Fruit fly (Drosophila melanogaster) whole organism, pupa: ENCODE data around the gene CG9775.

Source experiments
- CG10348 ChIP-seq: fragments of 200-800 bp; sonication (Bioruptor generic); IDR thresholded peaks from 2 replicates; pipeline ENCODE4 v1.3.6; 2022; ENCODE audit warnings: missing biosample characterization, missing genetic modification characterization
- CG12605 ChIP-seq: fragments of 200-800 bp; sonication (Bioruptor generic); IDR thresholded peaks from 2 replicates; pipeline ENCODE4 v1.3.6; 2022; ENCODE audit warnings: missing biosample characterization, missing genetic modification characterization
- CG13204 ChIP-seq: fragments of 200-800 bp; sonication (Bioruptor generic); optimal IDR thresholded peaks from 2 replicates; lab custom pipeline; 2018; ENCODE audit warnings: missing biosample characterization, mild to moderate bottlenecking, missing genetic modification characterization, moderate library complexity
- CG14655 ChIP-seq: fragments of 200-800 bp; sonication (Bioruptor generic); optimal IDR thresholded peaks from 3 replicates; lab custom pipeline; 2017; ENCODE audit warnings: mild to moderate bottlenecking, missing biosample characterization, missing genetic modification reagents, missing genetic modification characterization
- CG15710 ChIP-seq: fragments of 200-800 bp; sonication (Bioruptor generic); optimal IDR thresholded peaks from 2 replicates; lab custom pipeline; 2018; ENCODE audit warnings: missing biosample characterization, mild to moderate bottlenecking, missing genetic modification characterization, moderate library complexity
- CG17806 ChIP-seq: fragments of 200-800 bp; sonication (Bioruptor generic); optimal IDR thresholded peaks from 2 replicates; lab custom pipeline; 2018; ENCODE audit warnings: missing biosample characterization, mild to moderate bottlenecking, missing genetic modification characterization, moderate library complexity
- CG32121 ChIP-seq: fragments of 200-800 bp; sonication (Bioruptor generic); IDR thresholded peaks from 2 replicates; pipeline ENCODE4 v1.3.6; 2022; ENCODE audit warnings: missing biosample characterization, missing genetic modification characterization
- CG34367 ChIP-seq: fragments of 200-800 bp; sonication (Bioruptor generic); optimal IDR thresholded peaks from 2 replicates; lab custom pipeline; 2018; ENCODE audit warnings: missing biosample characterization, mild to moderate bottlenecking, missing genetic modification characterization
- CG4496 ChIP-seq: fragments of 200-800 bp; sonication (Bioruptor generic); IDR thresholded peaks from 3 replicates; pipeline ENCODE4 v1.3.6; 2022; ENCODE audit warnings: missing biosample characterization, missing genetic modification characterization
- CG8159 ChIP-seq: fragments of 200-800 bp; sonication (Bioruptor generic); optimal IDR thresholded peaks from 3 replicates; lab custom pipeline; 2018; ENCODE audit warnings: missing biosample characterization, mild to moderate bottlenecking, missing genetic modification characterization, moderate library complexity
- CG8301 ChIP-seq: fragments of 200-800 bp; sonication (Bioruptor generic); optimal IDR thresholded peaks from 2 replicates; lab custom pipeline; 2018; ENCODE audit warnings: missing biosample characterization, mild to moderate bottlenecking, missing genetic modification characterization
- CG9948 ChIP-seq: fragments of 200-800 bp; sonication (Bioruptor generic); optimal IDR thresholded peaks from 2 replicates; lab custom pipeline; 2018; ENCODE audit warnings: missing biosample characterization, mild to moderate bottlenecking, missing genetic modification characterization, moderate library complexity
- D1 ChIP-seq: fragments of 200-800 bp; sonication (Bioruptor generic); optimal IDR thresholded peaks from 2 replicates; lab custom pipeline; 2018; ENCODE audit warnings: missing biosample characterization, mild to moderate bottlenecking, missing genetic modification characterization, moderate library complexity
- EcR ChIP-seq: fragments of 200-800 bp; sonication (Bioruptor generic); optimal IDR thresholded peaks from 3 replicates; lab custom pipeline; 2019; ENCODE audit warnings: missing biosample characterization, missing genetic modification characterization, mild to moderate bottlenecking, moderate library complexity, missing genetic modification reagents
- Ets98B ChIP-seq: fragments of 200-800 bp; sonication (Bioruptor generic); IDR thresholded peaks from 2 replicates; pipeline ENCODE4 v1.3.6; 2022; ENCODE audit warnings: missing biosample characterization, missing genetic modification characterization
- Pif1A ChIP-seq: fragments of 200-800 bp; sonication (Bioruptor generic); optimal IDR thresholded peaks from 3 replicates; lab custom pipeline; 2016; ENCODE audit warnings: missing biosample characterization, missing genetic modification characterization
- Pif1B ChIP-seq: fragments of 200-800 bp; sonication (Bioruptor generic); optimal IDR thresholded peaks from 3 replicates; lab custom pipeline; 2016; ENCODE audit warnings: missing biosample characterization, missing genetic modification characterization
- Snoo ChIP-seq: fragments of 200-800 bp; sonication (Bioruptor generic); optimal IDR thresholded peaks from 3 replicates; lab custom pipeline; 2017; ENCODE audit warnings: missing biosample characterization, mild to moderate bottlenecking, missing genetic modification characterization, inconsistent platforms
- fd96Ca ChIP-seq: fragments of 200-800 bp; sonication (Bioruptor generic); IDR thresholded peaks from 3 replicates; pipeline ENCODE4 v1.3.6; 2022; ENCODE audit warnings: missing biosample characterization, missing genetic modification characterization
- gl ChIP-seq: fragments of 200-800 bp; sonication (Bioruptor generic); optimal IDR thresholded peaks from 2 replicates; lab custom pipeline; 2018; ENCODE audit warnings: missing biosample characterization, mild to moderate bottlenecking, missing genetic modification characterization
- rn ChIP-seq: fragments of 200-800 bp; sonication (Bioruptor generic); IDR thresholded peaks from 2 replicates; pipeline ENCODE4 v1.3.6; 2022; ENCODE audit warnings: missing biosample characterization, missing genetic modification characterization

CG9775 gene

DNA sequence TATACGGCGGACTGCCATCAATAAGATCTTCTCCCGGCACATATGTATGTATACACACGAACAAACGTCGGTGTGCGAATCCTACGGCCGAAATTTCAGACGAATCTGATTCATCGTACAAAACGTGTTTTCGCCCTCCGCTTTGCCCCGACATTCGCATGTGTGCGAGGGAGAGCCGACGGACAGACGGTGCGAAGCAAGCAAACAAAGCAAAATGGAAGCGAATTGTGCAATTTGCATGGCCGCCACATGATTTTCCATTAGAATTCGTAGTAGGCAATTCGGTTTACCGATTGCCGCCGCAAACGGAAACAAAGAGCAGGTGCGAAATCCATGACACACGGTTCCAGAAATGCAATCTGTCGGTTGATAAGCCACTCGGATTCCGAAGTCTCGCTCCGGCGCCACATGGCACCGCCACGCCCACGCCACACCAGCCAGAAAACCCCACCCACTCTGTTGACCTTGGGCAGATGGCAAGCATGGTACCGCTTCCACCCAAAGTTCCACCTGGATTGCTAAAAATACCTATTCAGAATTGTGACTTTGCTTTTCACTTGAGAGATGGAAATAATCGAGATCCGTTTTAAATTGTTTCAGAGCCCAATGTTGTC is 8.3 kb upstream of the CG9775 start:
- TF ChIP-seq CG4496 (GFP tag; lab: Robert Waterston, UW) (peak; percentile 41; the same call in 1 of the 3 replicates), gl (tag; lab: Kevin White, UChicago) (no peak), CG17806 (tag; lab: Kevin White, UChicago) (no peak), CG9948 (no peak)
- TF ChIP-seq, all 21 proteins: peak for 1

DNA sequence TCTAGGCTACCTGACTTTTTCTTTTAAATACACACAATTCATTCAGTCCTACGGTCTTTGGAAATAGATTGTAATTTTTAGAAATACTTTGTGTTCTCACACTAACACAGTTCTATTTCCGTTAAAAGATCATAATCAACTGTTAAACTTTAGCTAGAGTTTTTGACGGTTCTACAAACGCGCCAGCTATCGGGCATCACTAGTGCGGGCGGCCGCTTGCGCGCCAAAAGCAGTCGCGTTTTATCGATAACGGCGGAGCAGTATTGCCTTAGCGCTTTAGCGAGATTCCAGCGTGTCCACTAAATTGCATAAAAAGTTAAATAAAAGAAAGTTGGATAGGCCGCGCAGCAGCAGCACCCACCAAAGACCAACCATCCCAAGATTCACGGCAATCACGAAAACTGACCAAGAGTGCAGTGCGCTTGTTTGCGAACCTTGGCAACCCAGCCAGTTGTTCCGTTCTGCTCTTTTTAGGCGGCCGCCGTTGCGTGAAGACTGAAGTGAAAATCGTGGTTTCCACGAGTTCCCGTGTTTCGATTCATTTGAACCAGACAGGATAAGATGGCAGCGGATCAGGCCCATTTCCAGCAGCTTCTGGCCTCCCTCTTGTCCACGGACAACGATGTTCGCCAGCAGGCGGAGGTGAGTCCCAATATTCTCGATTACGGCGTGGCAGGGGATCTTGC is 7.6 kb upstream of the CG9775 start, which contains the start of gene Karybeta3:
TSS of gene Karybeta3 (plus strand) at position 51 of the 686 bp plus-strand sequence.
- peak; percentile 87; the same call in 2 of the 3 replicates for TF ChIP-seq fd96Ca (GFP tag; lab: Robert Waterston, UW)
- peak; percentile 47; the same call in 1 of the 2 replicates for TF ChIP-seq rn (GFP tag; lab: Robert Waterston, UW)
- TF ChIP-seq CG10348, result peak; percentile 9; the same call in 1 of the 2 replicates
- peak; percentile 53 for TF ChIP-seq CG8159 (tag; lab: Kevin White, UChicago)
- TF ChIP-seq Snoo (tag; lab: Kevin White, UChicago), result peak; percentile 70
- TF ChIP-seq CG14655 (GFP tag; lab: Kevin White, UChicago), result no peak
- peak; percentile 38 for TF ChIP-seq CG34367 (tag; lab: Kevin White, UChicago)
- TF ChIP-seq Pif1A (GFP tag; lab: Kevin White, UChicago), result peak; percentile 81
- peak; percentile 75 for TF ChIP-seq CG12605 (GFP tag; lab: Robert Waterston, UW)
- peak; percentile 89 for TF ChIP-seq CG4496 (GFP tag; lab: Robert Waterston, UW)
- peak; percentile 73 for TF ChIP-seq CG15710
- peak; percentile 85 for TF ChIP-seq Ets98B (GFP tag; lab: Robert Waterston, UW)
- TF ChIP-seq Pif1B (GFP tag; lab: Kevin White, UChicago), result no peak
- no peak for TF ChIP-seq CG8301 (tag; lab: Kevin White, UChicago)
- TF ChIP-seq EcR (GFP tag; lab: Kevin White, UChicago), result peak; percentile 2
- peak; percentile 40 for TF ChIP-seq CG17806 (tag; lab: Kevin White, UChicago)
- TF ChIP-seq CG9948, result no peak
- TF ChIP-seq CG13204 (GFP tag; lab: Kevin White, UChicago), result no peak
- peak; percentile 73 for TF ChIP-seq CG32121
- peak; percentile 27 for TF ChIP-seq gl (tag; lab: Kevin White, UChicago)
- TF ChIP-seq D1 (tag; lab: Kevin White, UChicago), result no peak

DNA sequence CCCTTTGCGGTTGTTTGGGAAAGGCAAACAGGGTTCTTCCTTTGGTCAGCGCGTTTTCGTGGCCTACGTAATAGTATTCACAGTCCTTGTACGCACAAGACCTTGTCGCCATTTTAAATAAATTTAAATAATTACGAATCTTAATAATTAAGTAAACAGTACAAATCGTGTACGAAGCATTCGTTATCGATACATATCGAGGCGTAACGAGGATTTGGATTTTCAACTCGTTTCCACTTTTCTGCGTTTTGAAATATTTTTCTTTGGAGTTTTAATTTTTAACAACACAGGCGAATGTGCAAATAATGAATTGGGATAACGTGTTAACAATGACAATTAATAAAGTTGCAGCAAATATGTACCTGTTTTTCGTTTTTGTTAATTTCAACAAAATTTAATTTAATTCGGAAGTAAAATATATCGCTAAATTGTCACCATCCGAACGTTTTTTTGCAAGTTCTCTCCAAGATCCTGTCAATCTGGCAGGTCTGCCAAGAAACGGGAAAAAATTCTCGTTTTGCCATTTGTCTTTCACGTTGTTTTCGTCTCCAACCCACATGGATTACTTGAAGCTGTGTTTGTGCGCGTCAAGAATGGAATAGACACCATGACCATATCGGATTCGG is 3.9 kb upstream of the CG9775 start, which contains the start of the genes Dlip2 and rpk:
TSS of gene Dlip2 (minus strand) at position 199 of the 626 bp plus-strand sequence.
TSS of gene rpk (plus strand) at position 525 of the 626 bp plus-strand sequence.
- TF ChIP-seq CG8159 (tag; lab: Kevin White, UChicago), result peak; percentile 1
- TF ChIP-seq CG14655 (GFP tag; lab: Kevin White, UChicago), result no peak

DNA sequence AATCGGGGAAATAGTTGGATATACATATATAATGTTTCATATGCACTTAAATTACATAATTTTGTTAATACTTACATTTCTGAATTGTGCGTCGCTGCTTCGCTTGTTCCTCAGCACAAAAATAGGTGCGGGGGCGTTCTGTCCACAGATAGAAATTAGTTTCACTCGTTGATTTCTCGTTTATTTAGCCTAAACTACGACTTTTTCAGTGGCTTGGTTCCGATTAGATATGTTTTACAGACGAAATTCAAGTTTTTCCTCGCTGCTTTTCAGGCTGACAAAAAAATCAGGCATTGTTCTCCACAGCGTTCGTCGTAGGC is 424 bp downstream of the CG9775 start:
- TF ChIP-seq CG32121 (no peak), Ets98B (GFP tag; lab: Robert Waterston, UW) (no peak), CG8301 (tag; lab: Kevin White, UChicago) (no peak), CG34367 (tag; lab: Kevin White, UChicago) (no peak), CG8159 (tag; lab: Kevin White, UChicago) (no peak), gl (tag; lab: Kevin White, UChicago) (no peak)
- TF ChIP-seq, all 21 proteins: peak for 0

DNA sequence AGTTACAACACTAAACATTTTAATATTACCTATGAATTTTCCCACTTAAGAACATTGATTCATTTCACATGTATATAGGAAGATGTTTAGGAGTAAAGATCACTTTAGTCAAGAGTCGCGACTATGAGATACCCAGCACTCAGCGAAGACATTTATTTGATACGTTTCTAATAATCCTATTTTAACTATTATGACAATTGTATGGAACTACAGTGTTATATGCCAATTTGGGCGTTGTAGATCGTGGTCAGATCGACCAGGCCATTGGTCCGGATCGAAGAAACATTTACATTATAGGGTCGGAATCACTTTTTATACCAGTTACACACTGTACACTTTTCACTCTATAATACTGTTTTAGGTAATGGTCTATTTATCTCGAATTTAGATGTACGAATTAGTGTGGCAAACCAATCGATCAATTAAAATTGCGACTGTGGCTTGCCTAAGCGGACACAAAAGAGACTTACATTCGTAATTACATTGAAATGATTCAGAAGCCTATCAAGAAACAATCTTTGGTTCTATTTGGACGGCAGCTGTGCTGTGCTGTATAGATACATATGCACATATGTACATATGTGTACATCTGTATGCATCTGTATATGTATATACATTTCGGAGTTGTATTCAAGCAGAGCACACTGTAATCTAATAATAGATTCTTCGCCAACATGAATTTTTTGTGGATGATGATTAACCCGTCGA is 938 bp downstream of the CG9775 start:
- no peak for TF ChIP-seq CG13204 (GFP tag; lab: Kevin White, UChicago)
- no peak for TF ChIP-seq CG4496 (GFP tag; lab: Robert Waterston, UW)
- TF ChIP-seq, all 21 proteins: peak for 0

DNA sequence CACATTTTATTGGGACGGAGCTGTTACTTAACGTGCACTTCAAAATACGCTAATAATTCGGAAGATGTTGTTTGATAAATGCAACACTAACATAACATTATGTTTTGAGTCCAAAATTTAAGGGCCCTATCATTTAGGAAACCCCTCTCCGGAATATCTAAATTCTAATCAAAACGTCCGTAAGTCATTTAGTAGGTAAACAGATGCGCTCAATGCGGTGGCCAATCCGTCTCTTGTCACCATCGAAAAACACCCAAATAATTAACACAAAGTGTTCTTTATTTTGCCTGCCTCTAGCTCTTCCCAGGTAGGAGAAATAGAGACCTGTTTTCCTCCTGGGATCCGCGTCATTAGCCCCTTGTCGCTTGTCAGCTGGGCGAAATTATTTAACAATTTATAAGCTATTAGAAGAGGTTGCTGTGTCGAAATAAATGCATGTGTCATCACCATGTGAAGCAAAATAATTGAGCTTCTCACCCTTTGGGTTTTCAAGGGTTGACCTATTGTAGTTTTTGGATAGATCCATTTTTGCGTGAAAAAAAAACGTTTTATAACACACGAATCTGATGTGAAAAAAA is 7.2 kb downstream of the CG9775 start:
- no peak for TF ChIP-seq CG34367 (tag; lab: Kevin White, UChicago)
- no peak for TF ChIP-seq gl (tag; lab: Kevin White, UChicago)
- no peak for TF ChIP-seq CG17806 (tag; lab: Kevin White, UChicago)
- TF ChIP-seq Pif1A (GFP tag; lab: Kevin White, UChicago), result no peak
- TF ChIP-seq EcR (GFP tag; lab: Kevin White, UChicago), result no peak
- TF ChIP-seq CG8159 (tag; lab: Kevin White, UChicago), result no peak
- TF ChIP-seq, all 21 proteins: peak for 0
